Worm (Caenorhabditis elegans) whole organism, late embryonic: ENCODE data around the gene C07G3.15.

Experiments
- C38D4.7 ChIP-seq: fragments of 200-800 bp; sonication (Bioruptor generic); optimal IDR thresholded peaks from 2 replicates; lab custom pipeline; 2018; ENCODE audit warnings: mild to moderate bottlenecking, missing genetic modification characterization, moderate library complexity, missing compliant biosample characterization
- ama-1 ChIP-seq: fragments of 150-350 bp; optimal IDR thresholded peaks from 2 replicates; lab custom pipeline; 2014
- ceh-24 ChIP-seq: sonication (generic microtip); optimal IDR thresholded peaks from 2 replicates; lab custom pipeline; 2016; ENCODE audit warnings: mild to moderate bottlenecking, missing genetic modification characterization, missing compliant biosample characterization
- dmd-4 ChIP-seq: sonication (generic microtip); optimal IDR thresholded peaks from 2 replicates; lab custom pipeline; 2016; ENCODE audit warnings: borderline replicate concordance, missing genetic modification characterization, missing compliant biosample characterization
- ets-4 ChIP-seq: sonication (generic microtip); optimal IDR thresholded peaks from 2 replicates; lab custom pipeline; 2016; ENCODE audit warnings: missing genetic modification characterization, missing compliant biosample characterization
- fkh-10 ChIP-seq: fragments of 150-350 bp; optimal IDR thresholded peaks from 2 replicates; lab custom pipeline; 2014; ENCODE audit warnings: missing biosample characterization, missing genetic modification reagents, missing genetic modification characterization
- mec-3 ChIP-seq: sonication (generic microtip); optimal IDR thresholded peaks from 2 replicates; lab custom pipeline; 2016; ENCODE audit warnings: borderline replicate concordance, missing genetic modification characterization, missing compliant biosample characterization
- nfya-1 ChIP-seq: sonication (generic microtip); optimal IDR thresholded peaks from 2 replicates; lab custom pipeline; 2017; ENCODE audit warnings: missing genetic modification characterization, mild to moderate bottlenecking, missing compliant biosample characterization, antibody characterized with exemption, moderate library complexity
- nhr-232 ChIP-seq: sonication (generic microtip); optimal IDR thresholded peaks from 2 replicates; lab custom pipeline; 2016; ENCODE audit warnings: missing genetic modification characterization, missing compliant biosample characterization
- pax-1 ChIP-seq: fragments of 150-350 bp; optimal IDR thresholded peaks from 2 replicates; lab custom pipeline; 2014; ENCODE audit warnings: missing biosample characterization, missing genetic modification characterization
- pha-4 ChIP-seq: fragments of 150-350 bp; optimal IDR thresholded peaks from 2 replicates; lab custom pipeline; 2018; ENCODE audit warnings: missing biosample characterization, missing genetic modification reagents, missing genetic modification characterization
- ref-2 ChIP-seq: sonication (generic microtip); optimal IDR thresholded peaks from 2 replicates; lab custom pipeline; 2016; ENCODE audit warnings: missing genetic modification characterization, missing compliant biosample characterization
- rnt-1 ChIP-seq: sonication (generic microtip); optimal IDR thresholded peaks from 2 replicates; lab custom pipeline; 2016; ENCODE audit warnings: missing genetic modification characterization, missing compliant biosample characterization

DNA sequence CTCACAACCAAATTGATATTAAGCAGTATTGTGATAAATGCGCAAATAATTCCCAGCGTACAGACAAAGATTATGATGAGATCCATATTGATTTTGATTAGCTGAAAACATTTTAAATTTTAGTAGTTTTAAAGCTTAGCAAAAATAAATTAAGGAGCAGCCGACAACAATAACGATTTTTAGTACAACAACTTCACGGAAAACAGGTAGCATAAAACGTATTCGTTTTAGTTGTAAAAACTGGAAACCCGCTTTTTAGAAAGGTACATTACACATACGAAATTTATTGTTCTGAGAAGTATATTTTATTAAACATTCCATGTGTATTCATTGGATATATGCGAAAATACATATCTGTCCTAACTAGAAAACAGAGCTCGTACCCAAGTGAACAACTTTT, 6.3 kb downstream of the C07G3.15 start, which contains the start of gene srbc-36:
- no peak for TF ChIP-seq mec-3
- no peak for TF ChIP-seq fkh-10 (GFP tag; lab: Kevin White, UChicago)
- no peak for TF ChIP-seq nhr-232
- TF ChIP-seq pha-4 (tag; lab: Kevin White, UChicago), result no peak
- no peak for TF ChIP-seq ets-4
- TF ChIP-seq rnt-1 (tag; lab: Kevin White, UChicago), result no peak
- TF ChIP-seq C38D4.7, result no peak
- TF ChIP-seq dmd-4, result no peak
- no peak for TF ChIP-seq pax-1 (tag; lab: Kevin White, UChicago)
- TF ChIP-seq nfya-1, result no peak
- no peak for TF ChIP-seq ama-1
- no peak for TF ChIP-seq ref-2 (tag; lab: Kevin White, UChicago)
- no peak for TF ChIP-seq ceh-24
